Worm (Caenorhabditis elegans): ENCODE measurements around the gene spe-41.

Gene spe-41

ce11 chrIII:3460061-3460460 is 16.1 kb upstream of the spe-41 start, which contains the start of gene C34C12.8 (continued):
- TF ChIP-seq K11D2.4 (GFP tag; IDR thresholded peaks at IDR 0.05) (peak; percentile 96), nfyb-1 (GFP tag; IDR thresholded peaks at IDR 0.05) (peak; percentile 96), ceh-79 (tag; optimal IDR thresholded peaks at IDR 0.05) (peak; percentile 8), madf-10 (tag; optimal IDR thresholded peaks at IDR 0.05) (peak; percentile 70), D2030.7 (GFP tag; IDR thresholded peaks at IDR 0.05) (peak; percentile 93), Y79H2A.3 (GFP tag; conservative IDR thresholded peaks at IDR 0.05) (no peak), lin-35 (GFP tag; optimal IDR thresholded peaks at IDR 0.05) (peak in 2 of 3 experiments; percentile 91 to 95), ztf-3 (GFP tag; optimal IDR thresholded peaks at IDR 0.05) (peak; percentile 28), tlf-1 (GFP tag; optimal IDR thresholded peaks at IDR 0.05) (peak; percentile 95), dox-1 (GFP tag; IDR thresholded peaks at IDR 0.05) (peak; percentile 96), F57A8.1 (GFP tag; optimal IDR thresholded peaks at IDR 0.05) (no peak), hrde-1 (tag; optimal IDR thresholded peaks at IDR 0.05; ENCODE audit: borderline replicate concordance) (peak; percentile 69), hmg-1.2 (GFP tag; IDR thresholded peaks at IDR 0.05) (peak; percentile 99), let-607 (tag; optimal IDR thresholded peaks at IDR 0.05) (peak; percentile 36 to 77), nfya-1 (tag; optimal IDR thresholded peaks at IDR 0.05; ENCODE audit: borderline replicate concordance, insufficient read depth) (no peak), B0019.2 (GFP tag; conservative IDR thresholded peaks at IDR 0.05) (peak; percentile 88), attf-5 (GFP tag; optimal IDR thresholded peaks at IDR 0.05) (peak; percentile 90), ceh-58 (GFP tag; IDR thresholded peaks at IDR 0.05) (no peak), dpl-1 (GFP tag; optimal IDR thresholded peaks at IDR 0.05) (peak; percentile 89), ekl-4 (GFP tag; IDR thresholded peaks at IDR 0.05) (peak; percentile 96), ztf-28 (GFP tag; IDR thresholded peaks at IDR 0.05) (peak; percentile 84), B0035.1 (tag; optimal IDR thresholded peaks at IDR 0.05) (peak; percentile 57), K12H6.12 (tag; optimal IDR thresholded peaks at IDR 0.05) (peak; percentile 63), T07F8.4 (tag; optimal IDR thresholded peaks at IDR 0.05) (no peak)

ce11 chrIII:3456226-3456625 is 12.2 kb upstream of the spe-41 start:
- TF ChIP-seq F10E7.11 (tag; optimal IDR thresholded peaks at IDR 0.05) (peak; percentile 77), ama-1 (optimal IDR thresholded peaks at IDR 0.05) (peak; percentile 45), ama-1 (GFP tag; optimal IDR thresholded peaks at IDR 0.05) (no peak), hmg-1.2 (GFP tag; IDR thresholded peaks at IDR 0.05) (peak; percentile 99), Y53F4B.3 (GFP tag; IDR thresholded peaks at IDR 0.05) (no peak), fkh-3 (tag; optimal IDR thresholded peaks at IDR 0.05) (no peak), pbrm-1 (GFP tag; IDR thresholded peaks at IDR 0.05) (peak; percentile 97), ceh-27 (GFP tag; optimal IDR thresholded peaks at IDR 0.05) (peak; percentile 97), Y56A3A.18 (GFP tag; IDR thresholded peaks at IDR 0.05) (peak; percentile 74; the same call in 1 of the 2 replicates), C17E4.6 (GFP tag; IDR thresholded peaks at IDR 0.05) (peak; percentile 84), dpl-1 (GFP tag; optimal IDR thresholded peaks at IDR 0.05) (peak; percentile 72), gei-17 (GFP tag; optimal IDR thresholded peaks at IDR 0.05) (peak; percentile 78), zim-3 (tag; optimal IDR thresholded peaks at IDR 0.05) (peak; percentile 10), snpc-3.4 (tag; optimal IDR thresholded peaks at IDR 0.05) (peak; percentile 75), ceh-91 (GFP tag; IDR thresholded peaks at IDR 0.05) (peak; percentile 93), zfh-2 (GFP tag; conservative IDR thresholded peaks at IDR 0.05) (no peak), C06A6.2 (GFP tag; conservative IDR thresholded peaks at IDR 0.05) (peak; percentile 94), somi-1 (GFP tag; optimal IDR thresholded peaks at IDR 0.05) (peak; percentile 96), ceh-58 (GFP tag; IDR thresholded peaks at IDR 0.05) (no peak), nhr-90 (tag; optimal IDR thresholded peaks at IDR 0.05) (peak; percentile 30), pha-4 (tag; optimal IDR thresholded peaks at IDR 0.05) (peak; percentile 96), B0336.3 (GFP tag; IDR thresholded peaks at IDR 0.05) (peak; percentile 96), rec-8 (tag; optimal IDR thresholded peaks at IDR 0.05) (no peak), sptf-2 (GFP tag; optimal IDR thresholded peaks at IDR 0.05) (no peak), ztf-18 (tag; optimal IDR thresholded peaks at IDR 0.05) (peak; percentile 91), nfyb-1 (GFP tag; IDR thresholded peaks at IDR 0.05) (peak; percentile 98), F52B5.7 (tag; optimal IDR thresholded peaks at IDR 0.05) (peak; percentile 38), F57C9.4 (tag; optimal IDR thresholded peaks at IDR 0.05) (peak; percentile 23)

Data from whole organism, young adult.